Worm (Caenorhabditis elegans): ENCODE results near the gene vha-18.
A peak's percentile ranks its signal among the peaks of the same experiment; 100 is the strongest.

Gene vha-18

ce11 chrV:8413432-8414021 lies at the start of gene vha-18:
Gene vha-18 (minus strand): TSS chrV:8413482.
- TF ChIP-seq dao-5 (tag; optimal IDR thresholded peaks at IDR 0.05) (no peak), W03F9.2 (tag; optimal IDR thresholded peaks at IDR 0.05) (no peak), him-1 (tag; optimal IDR thresholded peaks at IDR 0.05) (no peak)

- TF ChIP-seq W03F9.2 (tag; optimal IDR thresholded peaks at IDR 0.05), result peak; percentile 88
- no peak for TF ChIP-seq him-1 (tag; optimal IDR thresholded peaks at IDR 0.05)
These were observed 48.8 kb upstream of the vha-18 start, which contains the start of the genes dnj-22 and natc-1 for ce11 chrV:8462074-8462473. Gene dnj-22 (minus strand): TSS chrV:8462120. Gene natc-1 (plus strand): TSS chrV:8462359.

ce11 chrV:8460800-8461199 lies 47.5 kb upstream of the vha-18 start:
- TF ChIP-seq dao-5 (tag; optimal IDR thresholded peaks at IDR 0.05), result no peak
- TF ChIP-seq W03F9.2 (tag; optimal IDR thresholded peaks at IDR 0.05), result no peak
- no peak for TF ChIP-seq him-1 (tag; optimal IDR thresholded peaks at IDR 0.05)

ce11 chrV:8460306-8460705 lies 47.0 kb upstream of the vha-18 start, which contains the start of gene T23B12.6:
Gene T23B12.6 (minus strand): TSS chrV:8460419.
- no peak for TF ChIP-seq dao-5 (tag; optimal IDR thresholded peaks at IDR 0.05)
- no peak for TF ChIP-seq W03F9.2 (tag; optimal IDR thresholded peaks at IDR 0.05)
- no peak for TF ChIP-seq him-1 (tag; optimal IDR thresholded peaks at IDR 0.05)

- TF ChIP-seq dao-5 (tag; optimal IDR thresholded peaks at IDR 0.05), result no peak
- no peak for TF ChIP-seq him-1 (tag; optimal IDR thresholded peaks at IDR 0.05)
- TF ChIP-seq W03F9.2 (tag; optimal IDR thresholded peaks at IDR 0.05), result no peak
These were observed 41.7 kb upstream of the vha-18 start, which contains the start of gene T23B12.11 for ce11 chrV:8454995-8455446. Gene T23B12.11 (plus strand): TSS chrV:8455396.

- TF ChIP-seq dao-5 (tag; optimal IDR thresholded peaks at IDR 0.05) (no peak), W03F9.2 (tag; optimal IDR thresholded peaks at IDR 0.05) (no peak), him-1 (tag; optimal IDR thresholded peaks at IDR 0.05) (no peak)
These were observed 37.4 kb upstream of the vha-18 start for ce11 chrV:8450690-8451089.

ce11 chrV:8449241-8449640 lies 36.0 kb upstream of the vha-18 start:
- TF ChIP-seq W03F9.2 (tag; optimal IDR thresholded peaks at IDR 0.05) (no peak), him-1 (tag; optimal IDR thresholded peaks at IDR 0.05) (no peak), dao-5 (tag; optimal IDR thresholded peaks at IDR 0.05) (no peak)

ce11 chrV:8447928-8448327 lies 34.6 kb upstream of the vha-18 start, which contains the start of gene T23B12.5:
Gene T23B12.5 (minus strand): TSS chrV:8448028.
- TF ChIP-seq dao-5 (tag; optimal IDR thresholded peaks at IDR 0.05) (no peak), W03F9.2 (tag; optimal IDR thresholded peaks at IDR 0.05) (no peak), him-1 (tag; optimal IDR thresholded peaks at IDR 0.05) (no peak)

- TF ChIP-seq W03F9.2 (tag; optimal IDR thresholded peaks at IDR 0.05), result no peak
- no peak for TF ChIP-seq dao-5 (tag; optimal IDR thresholded peaks at IDR 0.05)
- TF ChIP-seq him-1 (tag; optimal IDR thresholded peaks at IDR 0.05), result no peak
These were observed 32.4 kb upstream of the vha-18 start for ce11 chrV:8445636-8446035.

ce11 chrV:8444357-8444856 lies 31.1 kb upstream of the vha-18 start, which contains the start of gene lmd-3:
Gene lmd-3 (minus strand): TSS chrV:8444806.
- TF ChIP-seq dao-5 (tag; optimal IDR thresholded peaks at IDR 0.05) (no peak), W03F9.2 (tag; optimal IDR thresholded peaks at IDR 0.05) (no peak), him-1 (tag; optimal IDR thresholded peaks at IDR 0.05) (peak; percentile 14)

- no peak for TF ChIP-seq W03F9.2 (tag; optimal IDR thresholded peaks at IDR 0.05)
- no peak for TF ChIP-seq dao-5 (tag; optimal IDR thresholded peaks at IDR 0.05)
- TF ChIP-seq him-1 (tag; optimal IDR thresholded peaks at IDR 0.05), result no peak
These were observed 24.1 kb upstream of the vha-18 start for ce11 chrV:8437358-8437757.

- no peak for TF ChIP-seq him-1 (tag; optimal IDR thresholded peaks at IDR 0.05)
- TF ChIP-seq W03F9.2 (tag; optimal IDR thresholded peaks at IDR 0.05), result no peak
- no peak for TF ChIP-seq dao-5 (tag; optimal IDR thresholded peaks at IDR 0.05)
These were observed 22.0 kb upstream of the vha-18 start for ce11 chrV:8435292-8435691.

ce11 chrV:8434400-8434827 lies 21.1 kb upstream of the vha-18 start:
- TF ChIP-seq W03F9.2 (tag; optimal IDR thresholded peaks at IDR 0.05), result no peak
- TF ChIP-seq him-1 (tag; optimal IDR thresholded peaks at IDR 0.05), result no peak
- no peak for TF ChIP-seq dao-5 (tag; optimal IDR thresholded peaks at IDR 0.05)

ce11 chrV:8428585-8429414 lies 15.5 kb upstream of the vha-18 start:
- TF ChIP-seq W03F9.2 (tag; optimal IDR thresholded peaks at IDR 0.05) (no peak), dao-5 (tag; optimal IDR thresholded peaks at IDR 0.05) (no peak), him-1 (tag; optimal IDR thresholded peaks at IDR 0.05) (no peak)
